Fruit fly (Drosophila melanogaster) whole organism: ENCODE measurements around the gene ppk15.

Experiments
- CG8478 ChIP-seq: fragments of >200 bp; optimal IDR thresholded peaks from 2 replicates; lab custom pipeline; 2018; ENCODE audit warnings: inconsistent platforms
- Dll ChIP-seq: fragments of >200 bp; optimal IDR thresholded peaks from 2 replicates; lab custom pipeline; 2017
- EcR ChIP-seq, 2 experiments: fragments of >200 bp; optimal IDR thresholded peaks; 2 replicates each; lab custom pipeline; 2017; ENCODE audit warnings: missing biosample characterization in 2 of 2, missing genetic modification characterization in 2 of 2, missing genetic modification reagents in 2 of 2
- pan ChIP-seq: fragments of >200 bp; optimal IDR thresholded peaks from 2 replicates; lab custom pipeline; 2017
- psq ChIP-seq: fragments of >200 bp; optimal IDR thresholded peaks from 2 replicates; lab custom pipeline; 2017
- usp ChIP-seq: fragments of >200 bp; optimal IDR thresholded peaks from 2 replicates; lab custom pipeline; 2017; ENCODE audit warnings: missing biosample characterization, missing genetic modification characterization, mixed read lengths

The ppk15 gene

DNA sequence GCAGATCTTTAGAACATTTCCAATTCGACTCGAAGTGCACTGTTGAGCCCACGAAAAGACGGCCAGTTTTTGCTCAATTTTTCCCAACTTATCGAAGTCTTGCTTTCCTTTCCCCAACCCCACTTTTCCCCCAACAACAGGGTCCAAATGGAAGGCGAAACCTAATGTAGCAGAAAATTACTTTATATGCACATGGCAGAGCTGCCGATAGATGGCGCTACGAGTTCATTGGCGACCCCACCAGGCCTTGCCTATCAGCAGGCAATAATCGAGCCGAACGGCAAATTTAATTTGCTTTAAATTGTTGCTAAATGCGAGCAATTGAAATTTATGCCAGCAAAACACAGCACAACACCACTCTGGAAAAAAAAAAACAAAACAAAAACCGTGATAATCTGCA, 29.1 kb upstream of the ppk15 start:
- TF ChIP-seq CG8478 (lab: Kevin White, UChicago): no peak

- no peak for TF ChIP-seq usp
- TF ChIP-seq CG8478 (lab: Kevin White, UChicago): no peak
- no peak for TF ChIP-seq EcR (GFP tag; optimal IDR thresholded peaks at IDR 0.05; lab: Kevin White, UChicago)
- TF ChIP-seq Dll (lab: Kevin White, UChicago): no peak
- TF ChIP-seq psq (lab: Kevin White, UChicago): no peak
- TF ChIP-seq pan (lab: Kevin White, UChicago): no peak
Observed at dm6 chr3R:26429619-26430018, 26.2 kb upstream of the ppk15 start.

DNA sequence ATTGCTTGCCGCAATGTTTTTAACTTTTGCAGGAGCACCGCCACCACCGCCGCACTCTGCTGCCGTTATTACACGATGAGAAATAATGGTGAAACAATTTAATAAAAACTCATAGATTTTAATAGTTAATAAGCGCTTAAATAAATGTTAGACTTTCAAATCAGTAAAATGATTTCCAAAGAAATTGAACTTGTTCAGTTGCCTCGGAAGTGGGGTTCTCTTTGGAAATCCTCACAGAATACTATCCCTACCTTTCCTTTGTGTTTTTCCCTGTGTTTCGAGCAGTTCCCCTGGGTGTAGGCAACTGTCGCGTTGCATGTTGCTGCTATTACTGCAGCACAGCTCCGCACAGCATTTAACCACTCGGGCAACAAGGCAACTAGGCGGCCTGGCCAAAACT, 24.8 kb upstream of the ppk15 start:
- TF ChIP-seq CG8478 (lab: Kevin White, UChicago) (no peak), EcR (GFP tag; optimal IDR thresholded peaks at IDR 0.05; lab: Kevin White, UChicago) (no peak), pan (lab: Kevin White, UChicago) (no peak), psq (lab: Kevin White, UChicago) (no peak), usp (no peak), Dll (lab: Kevin White, UChicago) (no peak)

dm6 chr3R:26425681-26426080, 22.2 kb upstream of the ppk15 start, which contains the start of gene CG34291:
Gene CG34291, minus strand, starts transcription at chr3R:26425781.
- TF ChIP-seq EcR (GFP tag; optimal IDR thresholded peaks at IDR 0.05; lab: Kevin White, UChicago): no peak
- TF ChIP-seq Dll (lab: Kevin White, UChicago): no peak
- no peak for TF ChIP-seq usp
- TF ChIP-seq CG8478 (lab: Kevin White, UChicago): no peak
- no peak for TF ChIP-seq pan (lab: Kevin White, UChicago)

dm6 chr3R:26425005-26425404, 21.5 kb upstream of the ppk15 start, which contains the start of gene CG6503:
Gene CG6503, minus strand, starts transcription at chr3R:26425105.
- TF ChIP-seq pan (lab: Kevin White, UChicago) (no peak), CG8478 (lab: Kevin White, UChicago) (no peak), psq (lab: Kevin White, UChicago) (no peak), Dll (lab: Kevin White, UChicago) (no peak), usp (no peak), EcR (GFP tag; optimal IDR thresholded peaks at IDR 0.05; lab: Kevin White, UChicago) (no peak)

- TF ChIP-seq CG8478 (lab: Kevin White, UChicago) (no peak), pan (lab: Kevin White, UChicago) (no peak), EcR (GFP tag; optimal IDR thresholded peaks at IDR 0.05; lab: Kevin White, UChicago) (no peak), Dll (lab: Kevin White, UChicago) (no peak)
Observed at dm6 chr3R:26413788-26414187, 10.3 kb upstream of the ppk15 start, which contains the start of gene Ald2. Gene Ald2, plus strand, starts transcription at chr3R:26414088.

dm6 chr3R:26409780-26410179, 6.3 kb upstream of the ppk15 start:
- TF ChIP-seq psq (lab: Kevin White, UChicago) (no peak), EcR (GFP tag; optimal IDR thresholded peaks at IDR 0.05; lab: Kevin White, UChicago) (no peak), pan (lab: Kevin White, UChicago) (no peak), Dll (lab: Kevin White, UChicago) (no peak), CG8478 (lab: Kevin White, UChicago) (no peak), usp (no peak)
